Worm (Caenorhabditis elegans) whole organism, L1 larva: Measurements from ENCODE around the gene F52G3.1.

Experiments
- C04F5.9 ChIP-seq: sonication (generic microtip); optimal IDR thresholded peaks from 2 replicates; lab custom pipeline; 2016; ENCODE audit warnings: missing genetic modification characterization, missing compliant biosample characterization
- C16A3.4 ChIP-seq: fragments of 150-350 bp; optimal IDR thresholded peaks from 2 replicates; lab custom pipeline; 2014; ENCODE audit warnings: missing biosample characterization, missing genetic modification characterization
- aly-2 ChIP-seq: fragments of 150-350 bp; optimal IDR thresholded peaks from 2 replicates; lab custom pipeline; 2014; ENCODE audit warnings: missing biosample characterization, missing genetic modification characterization
- ceh-8 ChIP-seq: fragments of 200-800 bp; sonication (Bioruptor generic); optimal IDR thresholded peaks from 2 replicates; lab custom pipeline; 2018; ENCODE audit warnings: mild to moderate bottlenecking, missing genetic modification characterization, moderate library complexity, missing compliant biosample characterization
- ceh-88 ChIP-seq: fragments of 200-800 bp; sonication (Bioruptor generic); IDR thresholded peaks from 2 replicates; pipeline ENCODE4 v1.3.6; 2022; ENCODE audit warnings: missing genetic modification characterization, missing compliant biosample characterization
- dsc-1 ChIP-seq: sonication (generic microtip); optimal IDR thresholded peaks from 2 replicates; lab custom pipeline; 2016; ENCODE audit warnings: mild to moderate bottlenecking, missing genetic modification characterization, missing compliant biosample characterization
- efl-1 ChIP-seq, 4 experiments: fragments of 150-350 bp; optimal IDR thresholded peaks in 3 of 4; peaks in 1 of 4; 1 replicate in 1 of 4; 2 replicates in 3 of 4; lab custom pipeline; 2014; ENCODE audit warnings: missing biosample characterization in 2 of 4, missing genetic modification characterization in 2 of 4, missing genetic modification reagents in 2 of 4
- efl-3 ChIP-seq: fragments of 200-800 bp; sonication (Bioruptor generic); optimal IDR thresholded peaks from 2 replicates; lab custom pipeline; 2018; ENCODE audit warnings: mild to moderate bottlenecking, missing genetic modification characterization, missing compliant biosample characterization
- elt-3 ChIP-seq, 6 experiments: fragments of 150-350 bp in 1 of 6; sonication (generic microtip); optimal IDR thresholded peaks; 2 replicates each; lab custom pipeline; 2017 to 2018; ENCODE audit warnings: missing biosample characterization in 6 of 6, missing genetic modification characterization in 6 of 6, inconsistent platforms in 1 of 6
- ets-5 ChIP-seq: fragments of 200-800 bp; sonication (Bioruptor generic); IDR thresholded peaks from 2 replicates; pipeline ENCODE4 v1.3.6; 2022; ENCODE audit warnings: missing genetic modification characterization, missing compliant biosample characterization
- fkh-8 ChIP-seq: sonication (generic microtip); optimal IDR thresholded peaks from 2 replicates; lab custom pipeline; 2016; ENCODE audit warnings: mild to moderate bottlenecking, missing genetic modification characterization, missing compliant biosample characterization
- fos-1 ChIP-seq: fragments of 150-350 bp; optimal IDR thresholded peaks from 2 replicates; lab custom pipeline; 2014; ENCODE audit warnings: missing biosample characterization, missing genetic modification characterization
- grh-1 ChIP-seq: fragments of 200-800 bp; sonication (Bioruptor generic); IDR thresholded peaks from 2 replicates; pipeline ENCODE4 v1.3.6; 2022; ENCODE audit warnings: missing genetic modification reagents, missing genetic modification characterization, missing compliant biosample characterization
- isw-1 ChIP-seq: fragments of 200-800 bp; sonication (Bioruptor generic); IDR thresholded peaks from 2 replicates; pipeline ENCODE4 v1.3.6; 2022; ENCODE audit warnings: missing genetic modification characterization, missing compliant biosample characterization
- jun-1 ChIP-seq: fragments of 150-350 bp; optimal IDR thresholded peaks from 2 replicates; lab custom pipeline; 2014; ENCODE audit warnings: missing biosample characterization, missing genetic modification reagents, missing genetic modification characterization
- lin-14 ChIP-seq: fragments of 200-800 bp; sonication (Bioruptor generic); optimal IDR thresholded peaks from 2 replicates; lab custom pipeline; 2018; ENCODE audit warnings: mild to moderate bottlenecking, missing genetic modification characterization, moderate library complexity, missing compliant biosample characterization
- lin-39 ChIP-seq: fragments of 150-350 bp; optimal IDR thresholded peaks from 2 replicates; lab custom pipeline; 2014; ENCODE audit warnings: missing biosample characterization, missing genetic modification reagents, missing genetic modification characterization
- mab-9 ChIP-seq: fragments of 200-800 bp; sonication (Bioruptor generic); IDR thresholded peaks from 2 replicates; pipeline ENCODE4 v1.3.6; 2022; ENCODE audit warnings: missing genetic modification reagents, missing genetic modification characterization, missing compliant biosample characterization
- mdl-1 ChIP-seq, 2 experiments: fragments of 150-350 bp; optimal IDR thresholded peaks; 2 replicates each; lab custom pipeline; 2014 to 2017; ENCODE audit warnings: missing biosample characterization in 2 of 2, missing genetic modification characterization in 2 of 2, inconsistent platforms in 1 of 2
- mef-2 ChIP-seq: fragments of 150-350 bp; optimal IDR thresholded peaks from 2 replicates; lab custom pipeline; 2014; ENCODE audit warnings: missing biosample characterization, missing genetic modification characterization
- mep-1 ChIP-seq: fragments of 150-350 bp; optimal IDR thresholded peaks from 2 replicates; lab custom pipeline; 2014; ENCODE audit warnings: missing biosample characterization, missing genetic modification characterization
- nhr-19 ChIP-seq: fragments of 200-800 bp; sonication (Bioruptor generic); conservative IDR thresholded peaks from 2 replicates; pipeline ENCODE4 v1.3.6; 2022; ENCODE audit warnings: missing genetic modification characterization, missing compliant biosample characterization
- nhr-20 ChIP-seq: sonication (generic microtip); optimal IDR thresholded peaks from 2 replicates; lab custom pipeline; 2016; ENCODE audit warnings: mild to moderate bottlenecking, missing genetic modification characterization, missing compliant biosample characterization
- nhr-237 ChIP-seq: fragments of 150-350 bp; optimal IDR thresholded peaks from 2 replicates; lab custom pipeline; 2014; ENCODE audit warnings: missing biosample characterization, missing genetic modification characterization
- nhr-28 ChIP-seq: fragments of 150-350 bp; optimal IDR thresholded peaks from 2 replicates; lab custom pipeline; 2014; ENCODE audit warnings: missing biosample characterization, missing genetic modification characterization
- nhr-47 ChIP-seq: sonication (generic microtip); optimal IDR thresholded peaks from 2 replicates; lab custom pipeline; 2016; ENCODE audit warnings: mild to moderate bottlenecking, missing genetic modification characterization, moderate library complexity, missing compliant biosample characterization
- nhr-71 ChIP-seq: sonication (generic microtip); optimal IDR thresholded peaks from 2 replicates; lab custom pipeline; 2016; ENCODE audit warnings: mild to moderate bottlenecking, missing genetic modification characterization, moderate library complexity, missing compliant biosample characterization
- nhr-90 ChIP-seq: sonication (generic microtip); optimal IDR thresholded peaks from 2 replicates; lab custom pipeline; 2016; ENCODE audit warnings: mild to moderate bottlenecking, missing genetic modification characterization, missing compliant biosample characterization; ENCODE audit not compliant: poor library complexity
- pax-3 ChIP-seq: fragments of 200-800 bp; sonication (Bioruptor generic); optimal IDR thresholded peaks from 2 replicates; lab custom pipeline; 2018; ENCODE audit warnings: mild to moderate bottlenecking, missing genetic modification characterization, moderate library complexity, missing compliant biosample characterization
- rnt-1 ChIP-seq: sonication (generic microtip); optimal IDR thresholded peaks from 2 replicates; lab custom pipeline; 2016; ENCODE audit warnings: mild to moderate bottlenecking, missing genetic modification characterization, moderate library complexity, missing compliant biosample characterization
- tbx-2 ChIP-seq: sonication (generic microtip); optimal IDR thresholded peaks from 2 replicates; lab custom pipeline; 2016; ENCODE audit warnings: missing genetic modification characterization, missing compliant biosample characterization
- unc-30 ChIP-seq: sonication (generic microtip); optimal IDR thresholded peaks from 2 replicates; lab custom pipeline; 2017; ENCODE audit warnings: missing biosample characterization, missing genetic modification characterization
- unc-62 ChIP-seq: fragments of 150-350 bp; optimal IDR thresholded peaks from 2 replicates; lab custom pipeline; 2014; ENCODE audit warnings: missing biosample characterization, missing genetic modification reagents, missing genetic modification characterization
- unc-86 ChIP-seq: sonication (generic microtip); optimal IDR thresholded peaks from 2 replicates; lab custom pipeline; 2016; ENCODE audit warnings: missing genetic modification characterization, missing compliant biosample characterization
- unc-98 ChIP-seq: fragments of 200-800 bp; sonication (Bioruptor generic); IDR thresholded peaks from 2 replicates; pipeline ENCODE4 v1.3.6; 2022; ENCODE audit warnings: missing genetic modification characterization, missing compliant biosample characterization
- xbp-1 ChIP-seq: sonication (generic microtip); optimal IDR thresholded peaks from 2 replicates; lab custom pipeline; 2016; ENCODE audit warnings: missing genetic modification characterization, missing compliant biosample characterization
- zag-1 ChIP-seq: fragments of 150-350 bp; optimal IDR thresholded peaks from 2 replicates; lab custom pipeline; 2014; ENCODE audit warnings: missing biosample characterization, missing genetic modification characterization
- ztf-4 ChIP-seq: fragments of 150-350 bp; optimal IDR thresholded peaks from 2 replicates; lab custom pipeline; 2014; ENCODE audit warnings: missing biosample characterization, missing genetic modification characterization

Gene F52G3.1

ce11 chrX:16931255-16932023, 32.2 kb upstream of the F52G3.1 start (continued):
- no peak for TF ChIP-seq fkh-8 (tag; lab: Kevin White, UChicago)
- TF ChIP-seq nhr-47: peak; percentile 47
- no peak for TF ChIP-seq C04F5.9 (tag; lab: Kevin White, UChicago)
- TF ChIP-seq ets-5 (GFP tag; lab: Robert Waterston, UW): 0 out of 2 replicates have a peak, but pooled peaks have one; percentile 89
- TF ChIP-seq ceh-8: no peak
- peak in 2 of 6 experiments; percentile 18 to 33 for TF ChIP-seq elt-3 (tag; optimal IDR thresholded peaks at IDR 0.05; lab: Kevin White, UChicago)
- TF ChIP-seq jun-1 (tag; lab: Kevin White, UChicago): no peak
- peak; percentile 56 for TF ChIP-seq C16A3.4 (tag; lab: Kevin White, UChicago)
- no peak for TF ChIP-seq tbx-2 (tag; lab: Kevin White, UChicago)
- no peak for TF ChIP-seq unc-62 (GFP tag; lab: Kevin White, UChicago)
- no peak for TF ChIP-seq fos-1
- no peak for TF ChIP-seq xbp-1 (tag; lab: Kevin White, UChicago)
- peak; percentile 79 for TF ChIP-seq ceh-88
- peak; percentile 77 for TF ChIP-seq nhr-71 (tag; lab: Kevin White, UChicago)
- peak; percentile 47 for TF ChIP-seq pax-3 (tag; lab: Kevin White, UChicago)
- peak; percentile 83 for TF ChIP-seq mab-9 (GFP tag; lab: Robert Waterston, UW)
- peak in 1 of 2 experiments; percentile 36 for TF ChIP-seq efl-1 (optimal IDR thresholded peaks at IDR 0.05; lab: Kevin White, UChicago)
- peak in 1 of 2 experiments; percentile 90 for TF ChIP-seq efl-1 (GFP tag; optimal IDR thresholded peaks at IDR 0.05 in 1 of 2; lab: Kevin White, UChicago)
- no peak for TF ChIP-seq efl-3 (GFP tag; lab: Kevin White, UChicago)
- peak; percentile 11 for TF ChIP-seq dsc-1 (tag; lab: Kevin White, UChicago)
- no peak for TF ChIP-seq lin-39 (tag; lab: Kevin White, UChicago)
- TF ChIP-seq unc-86: no peak
- TF ChIP-seq lin-14 (GFP tag; lab: Kevin White, UChicago): no peak
- TF ChIP-seq nhr-237 (tag; lab: Kevin White, UChicago): no peak
- TF ChIP-seq rnt-1 (tag; lab: Kevin White, UChicago): peak; percentile 76
- TF ChIP-seq mef-2 (tag; lab: Kevin White, UChicago): no peak
- no peak for TF ChIP-seq zag-1 (tag; lab: Kevin White, UChicago)
- no peak for TF ChIP-seq unc-30 (tag; lab: Kevin White, UChicago)
- peak; percentile 76 for TF ChIP-seq ztf-4
- no peak for TF ChIP-seq nhr-28 (tag; lab: Kevin White, UChicago)

ce11 chrX:16932339-16932738, 31.3 kb upstream of the F52G3.1 start:
- TF ChIP-seq mab-9 (GFP tag; lab: Robert Waterston, UW): peak; percentile 89
- peak; percentile 67 for TF ChIP-seq grh-1 (GFP tag; lab: Robert Waterston, UW)
- peak; percentile 44 for TF ChIP-seq isw-1 (GFP tag; lab: Robert Waterston, UW)
- peak; percentile 40; the same call in 1 of the 2 replicates for TF ChIP-seq unc-98 (GFP tag; lab: Robert Waterston, UW)
- TF ChIP-seq ceh-88: peak; percentile 79
- TF ChIP-seq ets-5 (GFP tag; lab: Robert Waterston, UW): 0 out of 2 replicates have a peak, but pooled peaks have one; percentile 65
- TF ChIP-seq nhr-19 (GFP tag; lab: Robert Waterston, UW): peak; percentile 44; the same call in 1 of the 2 replicates

- TF ChIP-seq lin-14 (GFP tag; lab: Kevin White, UChicago): no peak
- no peak for TF ChIP-seq lin-39 (tag; lab: Kevin White, UChicago)
- no peak for TF ChIP-seq mdl-1 (tag; optimal IDR thresholded peaks at IDR 0.05; lab: Kevin White, UChicago)
- TF ChIP-seq aly-2: no peak
- no peak for TF ChIP-seq nhr-90 (tag; lab: Kevin White, UChicago)
- TF ChIP-seq C04F5.9 (tag; lab: Kevin White, UChicago): no peak
- no peak for TF ChIP-seq nhr-237 (tag; lab: Kevin White, UChicago)
- no peak for TF ChIP-seq mep-1 (tag; lab: Kevin White, UChicago)
- TF ChIP-seq pax-3 (tag; lab: Kevin White, UChicago): no peak
- no peak for TF ChIP-seq nhr-20 (tag; lab: Kevin White, UChicago)
Observed at ce11 chrX:16942316-16942715, 21.4 kb upstream of the F52G3.1 start.
